Fruit fly (Drosophila melanogaster) whole organism, embryonic: ENCODE results near the gene Sec20.
A peak's percentile ranks its signal among the peaks of the same experiment; 100 is the strongest.

Experiments
- CG17361 ChIP-seq: fragments of 200-800 bp; sonication (Bioruptor generic); IDR thresholded peaks from 3 replicates; pipeline ENCODE4 v1.3.6; 2022; ENCODE audit warnings: missing biosample characterization, missing genetic modification characterization
- CG6272 ChIP-seq: fragments of 200-800 bp; sonication (Bioruptor generic); IDR thresholded peaks from 2 replicates; pipeline ENCODE4 v1.3.6; 2022; ENCODE audit warnings: missing biosample characterization, missing genetic modification characterization
- CG7556 ChIP-seq: fragments of 200-800 bp; sonication (Bioruptor generic); optimal IDR thresholded peaks from 2 replicates; lab custom pipeline; 2017; ENCODE audit warnings: missing biosample characterization, mild to moderate bottlenecking, missing genetic modification characterization
- CG7786 ChIP-seq: fragments of 200-800 bp; sonication (Bioruptor generic); optimal IDR thresholded peaks from 2 replicates; lab custom pipeline; 2016; ENCODE audit warnings: missing biosample characterization, missing genetic modification characterization
- Hr3 ChIP-seq: fragments of 200-800 bp; sonication (Bioruptor generic); optimal IDR thresholded peaks from 3 replicates; lab custom pipeline; 2016; ENCODE audit warnings: missing biosample characterization, missing genetic modification characterization
- Mes4 ChIP-seq: fragments of 200-800 bp; sonication (Bioruptor generic); optimal IDR thresholded peaks from 2 replicates; lab custom pipeline; 2016; ENCODE audit warnings: missing biosample characterization, missing genetic modification characterization
- Oaz ChIP-seq: fragments of 200-800 bp; sonication (Bioruptor generic); IDR thresholded peaks from 2 replicates; pipeline ENCODE4 v1.3.6; 2022; ENCODE audit warnings: missing biosample characterization, missing genetic modification characterization
- chm ChIP-seq: fragments of 200-800 bp; sonication (Bioruptor generic); IDR thresholded peaks from 2 replicates; pipeline ENCODE4 v1.3.6; 2022; ENCODE audit warnings: missing biosample characterization, missing genetic modification characterization
- dpn ChIP-seq, 2 experiments: fragments of 200-800 bp; sonication (Bioruptor generic); optimal IDR thresholded peaks; 3 replicates each; lab custom pipeline; 2016; ENCODE audit warnings: missing biosample characterization in 2 of 2, missing genetic modification characterization in 2 of 2
- h ChIP-seq: fragments of >200 bp; optimal IDR thresholded peaks from 2 replicates; lab custom pipeline; 2017
- ind ChIP-seq: fragments of 200-800 bp; sonication (Bioruptor generic); optimal IDR thresholded peaks from 3 replicates; lab custom pipeline; 2016; ENCODE audit warnings: missing biosample characterization, missing genetic modification characterization

dm6 chr3R:5791497-5791896 lies 32.8 kb downstream of the Sec20 start, which contains the start of gene Hpf1:
- TF ChIP-seq ind (GFP tag; lab: Kevin White, UChicago) (peak; percentile 99), chm (GFP tag; lab: Robert Waterston, UW) (peak; percentile 95), h (lab: Kevin White, UChicago) (no peak), CG6272 (peak; percentile 98), CG17361 (GFP tag; lab: Robert Waterston, UW) (peak; percentile 99), CG7786 (GFP tag; lab: Kevin White, UChicago) (peak; percentile 99), CG7556 (GFP tag; lab: Kevin White, UChicago) (peak; percentile 97), Hr3 (peak; percentile 98), Mes4 (peak; percentile 97), dpn (GFP tag; optimal IDR thresholded peaks at IDR 0.05; lab: Kevin White, UChicago) (peak; percentile 99), Oaz (GFP tag; lab: Robert Waterston, UW) (peak; percentile 96)
